Worm (Caenorhabditis elegans): ENCODE results near the gene M163.8.

- no peak for TF ChIP-seq ceh-82 (tag; optimal IDR thresholded peaks at IDR 0.05)
- TF ChIP-seq unc-39 (tag; optimal IDR thresholded peaks at IDR 0.05): no peak
- TF ChIP-seq nhr-11 (tag; optimal IDR thresholded peaks at IDR 0.05): no peak
- TF ChIP-seq nhr-12 (tag; optimal IDR thresholded peaks at IDR 0.05): no peak
- no peak for TF ChIP-seq nhr-6 (tag; optimal IDR thresholded peaks at IDR 0.05)
Observed at ce11 chrX:14477338-14477737, 7.6 kb upstream of the M163.8 start.
